Fruit fly (Drosophila melanogaster) whole organism, embryonic: ENCODE results near the gene mTor.

ENCODE experiments used
- Aef1 ChIP-seq: fragments of 200-800 bp; sonication (Bioruptor generic); IDR thresholded peaks from 3 replicates; pipeline ENCODE4 v1.3.6; 2022; ENCODE audit warnings: missing biosample characterization, missing genetic modification characterization
- Asciz ChIP-seq: fragments of 200-800 bp; sonication (Bioruptor generic); optimal IDR thresholded peaks from 2 replicates; lab custom pipeline; 2017; ENCODE audit warnings: missing biosample characterization, mild to moderate bottlenecking, missing genetic modification characterization, missing genetic modification reagents
- CG10209 ChIP-seq: fragments of 200-800 bp; sonication (Bioruptor generic); optimal IDR thresholded peaks from 3 replicates; lab custom pipeline; 2017; ENCODE audit warnings: missing biosample characterization, mild to moderate bottlenecking, missing genetic modification characterization, missing genetic modification reagents
- CG10274 ChIP-seq: fragments of 200-800 bp; sonication (Bioruptor generic); optimal IDR thresholded peaks from 3 replicates; lab custom pipeline; 2017; ENCODE audit warnings: missing biosample characterization, mild to moderate bottlenecking, missing genetic modification characterization
- CG12391 ChIP-seq: fragments of 200-800 bp; sonication (Bioruptor generic); optimal IDR thresholded peaks from 3 replicates; lab custom pipeline; 2018; ENCODE audit warnings: missing biosample characterization, mild to moderate bottlenecking, missing genetic modification characterization, moderate library complexity
- CG12659 ChIP-seq: fragments of 200-800 bp; sonication (Bioruptor generic); optimal IDR thresholded peaks from 3 replicates; lab custom pipeline; 2017; ENCODE audit warnings: mild to moderate bottlenecking, missing biosample characterization, missing genetic modification reagents, missing genetic modification characterization
- CG13296 ChIP-seq: fragments of 200-800 bp; sonication (Bioruptor generic); optimal IDR thresholded peaks from 3 replicates; lab custom pipeline; 2018; ENCODE audit warnings: missing biosample characterization, mild to moderate bottlenecking, missing genetic modification characterization
- CG13424 ChIP-seq: fragments of 200-800 bp; sonication (Bioruptor generic); optimal IDR thresholded peaks from 2 replicates; lab custom pipeline; 2019; ENCODE audit warnings: missing biosample characterization, mild to moderate bottlenecking, missing genetic modification characterization, moderate library complexity
- CG13894 ChIP-seq: fragments of 200-800 bp; sonication (Bioruptor generic); optimal IDR thresholded peaks from 3 replicates; lab custom pipeline; 2018; ENCODE audit warnings: missing biosample characterization, mild to moderate bottlenecking, missing genetic modification characterization, moderate library complexity
- CG17612 ChIP-seq: fragments of 200-800 bp; sonication (Bioruptor generic); IDR thresholded peaks from 2 replicates; pipeline ENCODE4 v1.3.6; 2022; ENCODE audit warnings: missing biosample characterization, missing genetic modification characterization
- CG17829 ChIP-seq: fragments of 200-800 bp; optimal IDR thresholded peaks from 2 replicates; lab custom pipeline; 2019; ENCODE audit warnings: missing biosample characterization, mild to moderate bottlenecking, missing genetic modification characterization, moderate library complexity
- CG18599 ChIP-seq: fragments of 200-800 bp; sonication (Bioruptor generic); optimal IDR thresholded peaks from 3 replicates; lab custom pipeline; 2017; ENCODE audit warnings: missing biosample characterization, missing genetic modification characterization, mild to moderate bottlenecking, moderate library complexity, missing genetic modification reagents
- CG18619 ChIP-seq: fragments of 200-800 bp; sonication (Bioruptor generic); optimal IDR thresholded peaks from 3 replicates; lab custom pipeline; 2017; ENCODE audit warnings: missing biosample characterization, mild to moderate bottlenecking, missing genetic modification characterization
- CG3163 ChIP-seq: fragments of 200-800 bp; sonication (Bioruptor generic); optimal IDR thresholded peaks from 3 replicates; lab custom pipeline; 2016; ENCODE audit warnings: missing biosample characterization, missing genetic modification characterization
- CG33213 ChIP-seq: fragments of 200-800 bp; sonication (Bioruptor generic); optimal IDR thresholded peaks from 3 replicates; lab custom pipeline; 2016; ENCODE audit warnings: missing biosample characterization, missing genetic modification characterization
- CG6654 ChIP-seq: fragments of 200-800 bp; sonication (Bioruptor generic); optimal IDR thresholded peaks from 2 replicates; lab custom pipeline; 2017; ENCODE audit warnings: missing biosample characterization, mild to moderate bottlenecking, missing genetic modification characterization
- CG6854 ChIP-seq: fragments of 200-800 bp; sonication (Bioruptor generic); optimal IDR thresholded peaks from 3 replicates; lab custom pipeline; 2017; ENCODE audit warnings: missing biosample characterization, mild to moderate bottlenecking, missing genetic modification characterization
- CG8089 ChIP-seq: fragments of 200-800 bp; sonication (Bioruptor generic); optimal IDR thresholded peaks from 3 replicates; lab custom pipeline; 2016; ENCODE audit warnings: missing biosample characterization, missing genetic modification characterization
- CG8388 ChIP-seq: fragments of 200-800 bp; sonication (Bioruptor generic); optimal IDR thresholded peaks from 2 replicates; lab custom pipeline; 2019; ENCODE audit warnings: missing biosample characterization, mild to moderate bottlenecking, missing genetic modification characterization, moderate library complexity
- CG8944 ChIP-seq: fragments of 200-800 bp; sonication (Bioruptor generic); optimal IDR thresholded peaks from 3 replicates; lab custom pipeline; 2016; ENCODE audit warnings: missing biosample characterization, missing genetic modification characterization
- CG9932 ChIP-seq: fragments of 200-800 bp; sonication (Bioruptor generic); IDR thresholded peaks from 2 replicates; pipeline ENCODE4 v1.3.6; 2022; ENCODE audit warnings: missing biosample characterization, missing genetic modification characterization
- Chrac-16 ChIP-seq: fragments of 200-800 bp; sonication (Bioruptor generic); optimal IDR thresholded peaks from 3 replicates; lab custom pipeline; 2016; ENCODE audit warnings: missing biosample characterization, missing genetic modification characterization
- CkIIα-i1 ChIP-seq: fragments of 200-800 bp; sonication (Bioruptor generic); IDR thresholded peaks from 2 replicates; pipeline ENCODE4 v1.3.6; 2022; ENCODE audit warnings: missing biosample characterization, missing genetic modification characterization
- E2f2 ChIP-seq: fragments of 200-800 bp; sonication (Bioruptor generic); IDR thresholded peaks from 2 replicates; pipeline ENCODE4 v1.3.6; 2022; ENCODE audit warnings: missing biosample characterization, missing genetic modification characterization
- H2.0 ChIP-seq: fragments of 200-800 bp; sonication (Bioruptor generic); IDR thresholded peaks from 2 replicates; pipeline ENCODE4 v1.3.6; 2022; ENCODE audit warnings: missing biosample characterization, missing genetic modification characterization
- HHEX ChIP-seq: fragments of 200-800 bp; sonication (Bioruptor generic); optimal IDR thresholded peaks from 3 replicates; lab custom pipeline; 2017; ENCODE audit warnings: missing biosample characterization, mild to moderate bottlenecking, missing genetic modification characterization, missing genetic modification reagents
- Hand ChIP-seq: fragments of 200-800 bp; sonication (Bioruptor generic); optimal IDR thresholded peaks from 2 replicates; lab custom pipeline; 2017; ENCODE audit warnings: mild to moderate bottlenecking, missing biosample characterization, missing genetic modification reagents, missing genetic modification characterization
- Lim3 ChIP-seq: fragments of 200-800 bp; sonication (Bioruptor generic); IDR thresholded peaks from 2 replicates; pipeline ENCODE4 v1.3.6; 2022; ENCODE audit warnings: missing biosample characterization, missing genetic modification characterization
- Lpt ChIP-seq: fragments of >200 bp; optimal IDR thresholded peaks from 2 replicates; lab custom pipeline; 2018; ENCODE audit warnings: missing biosample characterization, missing genetic modification characterization
- MESR4 ChIP-seq: fragments of 200-800 bp; sonication (Bioruptor generic); optimal IDR thresholded peaks from 2 replicates; lab custom pipeline; 2018; ENCODE audit warnings: missing biosample characterization, mild to moderate bottlenecking, missing genetic modification characterization, moderate library complexity
- MTF-1 ChIP-seq: fragments of 200-800 bp; sonication (Bioruptor generic); optimal IDR thresholded peaks from 2 replicates; lab custom pipeline; 2018; ENCODE audit warnings: missing biosample characterization, mild to moderate bottlenecking, missing genetic modification characterization, borderline replicate concordance
- Med ChIP-seq: fragments of 200-800 bp; sonication (Bioruptor generic); peaks from one replicate; lab custom pipeline; 2016; ENCODE audit warnings: missing biosample characterization, missing genetic modification characterization, mild to moderate bottlenecking, inconsistent platforms, moderate library complexity
- NFAT ChIP-seq: fragments of 200-800 bp; sonication (Bioruptor generic); IDR thresholded peaks from 2 replicates; pipeline ENCODE4 v1.3.6; 2022; ENCODE audit warnings: missing biosample characterization, missing genetic modification characterization
- PHDP ChIP-seq: fragments of 200-800 bp; sonication (Bioruptor generic); optimal IDR thresholded peaks from 3 replicates; lab custom pipeline; 2018; ENCODE audit warnings: missing biosample characterization, mild to moderate bottlenecking, missing genetic modification characterization, moderate library complexity
- Side ChIP-seq: fragments of 200-800 bp; sonication (Bioruptor generic); optimal IDR thresholded peaks from 2 replicates; lab custom pipeline; 2016; ENCODE audit warnings: missing biosample characterization, missing genetic modification characterization
- bigmax ChIP-seq: fragments of 200-800 bp; sonication (Bioruptor generic); optimal IDR thresholded peaks from 2 replicates; lab custom pipeline; 2018; ENCODE audit warnings: missing biosample characterization, mild to moderate bottlenecking, missing genetic modification characterization
- br ChIP-seq: fragments of >200 bp; optimal IDR thresholded peaks from 2 replicates; lab custom pipeline; 2017
- eyg ChIP-seq: fragments of 200-800 bp; sonication (Bioruptor generic); optimal IDR thresholded peaks from 3 replicates; lab custom pipeline; 2016; ENCODE audit warnings: missing biosample characterization, missing genetic modification characterization
- gro ChIP-seq: fragments of 200-800 bp; sonication (Bioruptor generic); optimal IDR thresholded peaks from 2 replicates; lab custom pipeline; 2016; ENCODE audit warnings: missing biosample characterization, missing genetic modification characterization
- kah ChIP-seq: fragments of 200-800 bp; sonication (Bioruptor generic); optimal IDR thresholded peaks from 2 replicates; lab custom pipeline; 2018; ENCODE audit warnings: missing biosample characterization, mild to moderate bottlenecking, missing genetic modification characterization
- nom ChIP-seq: fragments of 200-800 bp; sonication (Bioruptor generic); optimal IDR thresholded peaks from 2 replicates; lab custom pipeline; 2017; ENCODE audit warnings: missing biosample characterization, missing genetic modification characterization, mild to moderate bottlenecking, moderate library complexity, missing genetic modification reagents
- pnt ChIP-seq: fragments of 200-800 bp; sonication (Bioruptor generic); optimal IDR thresholded peaks from 3 replicates; lab custom pipeline; 2016; ENCODE audit warnings: missing biosample characterization, missing genetic modification characterization
- prd ChIP-seq, 3 experiments: fragments of >200 bp in 2 of 3; fragments of 200-800 bp in 1 of 3; sonication (Bioruptor generic) in 1 of 3; optimal IDR thresholded peaks in 2 of 3; IDR thresholded peaks in 1 of 3; 2 replicates in 2 of 3; 3 replicates in 1 of 3; pipeline versions ENCODE4 v1.3.6 to Lab custom; 2017 to 2022; ENCODE audit warnings: missing biosample characterization in 1 of 3, missing genetic modification characterization in 1 of 3
- rib ChIP-seq: fragments of 200-800 bp; sonication (Bioruptor generic); IDR thresholded peaks from 2 replicates; pipeline ENCODE4 v1.3.6; 2022; ENCODE audit warnings: missing biosample characterization, missing genetic modification characterization
- salm ChIP-seq: fragments of 200-800 bp; sonication (Bioruptor generic); optimal IDR thresholded peaks from 2 replicates; lab custom pipeline; 2018; ENCODE audit warnings: missing biosample characterization, mild to moderate bottlenecking, missing genetic modification characterization
- shn ChIP-seq: fragments of 200-800 bp; sonication (Bioruptor generic); optimal IDR thresholded peaks from 3 replicates; lab custom pipeline; 2016; ENCODE audit warnings: missing biosample characterization, missing genetic modification characterization
- trh ChIP-seq: fragments of 200-800 bp; sonication (Bioruptor generic); optimal IDR thresholded peaks from 2 replicates; lab custom pipeline; 2016; ENCODE audit warnings: missing biosample characterization, missing genetic modification characterization
- vvl ChIP-seq: fragments of 200-800 bp; sonication (Bioruptor generic); IDR thresholded peaks from 2 replicates; pipeline ENCODE4 v1.3.6; 2022; ENCODE audit warnings: missing biosample characterization, missing genetic modification characterization
- wek ChIP-seq: fragments of 200-800 bp; sonication (Bioruptor generic); optimal IDR thresholded peaks from 3 replicates; lab custom pipeline; 2018; ENCODE audit warnings: missing biosample characterization, mild to moderate bottlenecking, missing genetic modification characterization, moderate library complexity

mTor gene

dm6 chr2L:13004059-13004870, at the start of gene mTor, which contains the start of gene Vha68-1 (continued):
- no peak for TF ChIP-seq wek
- TF ChIP-seq gro (GFP tag; lab: Kevin White, UChicago): no peak
- peak; percentile 55 for TF ChIP-seq MESR4
- TF ChIP-seq Side (GFP tag; lab: Kevin White, UChicago): peak; percentile 51
- TF ChIP-seq CG13424: peak; percentile 78
- peak; percentile 12 for TF ChIP-seq CG3163 (GFP tag; lab: Kevin White, UChicago)
- TF ChIP-seq Hand (GFP tag; lab: Kevin White, UChicago): no peak
- TF ChIP-seq prd (optimal IDR thresholded peaks at IDR 0.05; lab: Kevin White, UChicago): no peak
- TF ChIP-seq prd (GFP tag; IDR thresholded peaks at IDR 0.05; lab: Robert Waterston, UW): peak; percentile 87
- no peak for TF ChIP-seq Lim3 (GFP tag; lab: Robert Waterston, UW)
- TF ChIP-seq CG33213 (GFP tag; lab: Kevin White, UChicago): peak; percentile 50
- peak; percentile 68 for TF ChIP-seq CG17612 (GFP tag; lab: Robert Waterston, UW)
- peak; percentile 58 for TF ChIP-seq E2f2 (GFP tag; lab: Robert Waterston, UW)
- no peak for TF ChIP-seq CG13894 (tag; lab: Kevin White, UChicago)
- TF ChIP-seq MTF-1 (GFP tag; lab: Kevin White, UChicago): no peak
- TF ChIP-seq CG12391 (tag; lab: Kevin White, UChicago): peak; percentile 88
- TF ChIP-seq CG17829 (tag; lab: Kevin White, UChicago): peak; percentile 85
- TF ChIP-seq H2.0 (GFP tag; lab: Robert Waterston, UW): peak; percentile 70
- peak; percentile 81 for TF ChIP-seq Aef1
- peak; percentile 92 for TF ChIP-seq CG9932
- TF ChIP-seq CG8388 (GFP tag; lab: Kevin White, UChicago): no peak
- TF ChIP-seq CkIIα-i1 (GFP tag; lab: Robert Waterston, UW): no peak
- peak; percentile 78 for TF ChIP-seq CG18599 (GFP tag; lab: Kevin White, UChicago)
- TF ChIP-seq CG10274 (GFP tag; lab: Kevin White, UChicago): no peak
- peak; percentile 75 for TF ChIP-seq pnt (GFP tag; lab: Kevin White, UChicago)
- TF ChIP-seq rib (GFP tag; lab: Robert Waterston, UW): peak; percentile 61
- TF ChIP-seq trh (GFP tag; lab: Kevin White, UChicago): peak; percentile 50
- TF ChIP-seq CG18619: peak; percentile 77
- TF ChIP-seq Asciz (GFP tag; lab: Kevin White, UChicago): no peak
- TF ChIP-seq HHEX: peak; percentile 58
- peak; percentile 78 for TF ChIP-seq shn (GFP tag; lab: Kevin White, UChicago)
- TF ChIP-seq nom: no peak
- peak; percentile 52 for TF ChIP-seq bigmax (GFP tag; lab: Kevin White, UChicago)
- peak; percentile 77 for TF ChIP-seq CG8944 (GFP tag; lab: Kevin White, UChicago)
- TF ChIP-seq CG10209 (GFP tag; lab: Kevin White, UChicago): peak; percentile 81
- TF ChIP-seq vvl (GFP tag; lab: Robert Waterston, UW): peak; percentile 72
- peak; percentile 81 for TF ChIP-seq Chrac-16 (GFP tag; lab: Kevin White, UChicago)
- peak; percentile 42 for TF ChIP-seq CG6654 (GFP tag; lab: Kevin White, UChicago)
- TF ChIP-seq eyg (GFP tag; lab: Kevin White, UChicago): peak; percentile 31
- no peak for TF ChIP-seq salm (tag; lab: Kevin White, UChicago)
- peak; percentile 82 for TF ChIP-seq CG12659 (GFP tag; lab: Kevin White, UChicago)
- TF ChIP-seq PHDP: no peak
- TF ChIP-seq CG6854 (GFP tag; lab: Kevin White, UChicago): no peak
- no peak for TF ChIP-seq br
- no peak for TF ChIP-seq kah (GFP tag; lab: Kevin White, UChicago)
- TF ChIP-seq NFAT (GFP tag; lab: Robert Waterston, UW): peak; percentile 88
- TF ChIP-seq CG8089 (GFP tag; lab: Kevin White, UChicago): peak; percentile 56
- peak; percentile 95 for TF ChIP-seq Med
- TF ChIP-seq CG13296: no peak
- TF ChIP-seq Lpt (GFP tag; lab: Kevin White, UChicago): no peak
